Fruit fly (Drosophila melanogaster): ENCODE measurements around the gene GILT2.

Gene GILT2

dm6 chr3R:23646183-23646582 is 32.5 kb upstream of the GILT2 start (continued):
- TF ChIP-seq so (GFP tag; IDR thresholded peaks at IDR 0.05) (peak; percentile 81), CG12155 (GFP tag; optimal IDR thresholded peaks at IDR 0.05) (peak; percentile 32), Oaz (GFP tag; IDR thresholded peaks at IDR 0.05) (peak; percentile 62), sc (optimal IDR thresholded peaks at IDR 0.05) (no peak), sc (GFP tag; optimal IDR thresholded peaks at IDR 0.05) (peak; percentile 37), CG2120 (GFP tag; optimal IDR thresholded peaks at IDR 0.05) (peak; percentile 53), Bgb (GFP tag; IDR thresholded peaks at IDR 0.05; ENCODE audit: partially characterized antibody) (no peak), salm (tag; optimal IDR thresholded peaks at IDR 0.05) (peak; percentile 16), Sox102F (GFP tag; optimal IDR thresholded peaks at IDR 0.05) (peak; percentile 88), CG13424 (tag; optimal IDR thresholded peaks at IDR 0.05) (peak; percentile 62), CG6272 (GFP tag; IDR thresholded peaks at IDR 0.05) (peak; percentile 55; the same call in 1 of the 2 replicates), Myb (GFP tag; optimal IDR thresholded peaks at IDR 0.05) (peak; percentile 28), CG9797 (GFP tag; optimal IDR thresholded peaks at IDR 0.05) (no peak), otp (GFP tag; IDR thresholded peaks at IDR 0.05) (peak; percentile 79), ab (GFP tag; optimal IDR thresholded peaks at IDR 0.05) (peak; percentile 32), zen (tag; optimal IDR thresholded peaks at IDR 0.05) (peak; percentile 19), Drgx (GFP tag; IDR thresholded peaks at IDR 0.05) (peak; percentile 94), croc (GFP tag; conservative IDR thresholded peaks at IDR 0.05) (peak; percentile 62; the same call in 2 of the 3 replicates), fd64A (GFP tag; optimal IDR thresholded peaks at IDR 0.05) (peak; percentile 49), Sry-β (GFP tag; optimal IDR thresholded peaks at IDR 0.05) (no peak), Opbp (GFP tag; IDR thresholded peaks at IDR 0.05; ENCODE audit: partially characterized antibody) (no peak), sd (tag; optimal IDR thresholded peaks at IDR 0.05) (no peak), gsb-n (tag; optimal IDR thresholded peaks at IDR 0.05) (peak; percentile 53), Ravus (GFP tag; IDR thresholded peaks at IDR 0.05) (peak; percentile 32), knrl (GFP tag; IDR thresholded peaks at IDR 0.05; ENCODE audit: partially characterized antibody) (no peak), z (GFP tag; IDR thresholded peaks at IDR 0.05) (no peak), cas (GFP tag; IDR thresholded peaks at IDR 0.05) (peak; percentile 65), peb (GFP tag; IDR thresholded peaks at IDR 0.05) (peak; percentile 63), CG15601 (tag; optimal IDR thresholded peaks at IDR 0.05) (peak; percentile 31), Atf-2 (GFP tag; optimal IDR thresholded peaks at IDR 0.05) (peak; percentile 50), sr (GFP tag; IDR thresholded peaks at IDR 0.05) (peak; percentile 68; the same call in 2 of the 3 replicates), GATAe (GFP tag; conservative IDR thresholded peaks at IDR 0.05) (no peak), Lhr (GFP tag; optimal IDR thresholded peaks at IDR 0.05) (peak; percentile 7), CG3281 (GFP tag; optimal IDR thresholded peaks at IDR 0.05) (peak; percentile 45), wek (GFP tag; optimal IDR thresholded peaks at IDR 0.05) (no peak), CG17328 (GFP tag; IDR thresholded peaks at IDR 0.05) (peak; percentile 88), Neu2 (GFP tag; optimal IDR thresholded peaks at IDR 0.05; ENCODE audit: borderline replicate concordance) (no peak), D (optimal IDR thresholded peaks at IDR 0.05) (no peak), D (GFP tag; optimal IDR thresholded peaks at IDR 0.05) (peak; percentile 65), CG13624 (GFP tag; optimal IDR thresholded peaks at IDR 0.05) (peak; percentile 58), CG17568 (GFP tag; optimal IDR thresholded peaks at IDR 0.05) (peak; percentile 50), Xbp1 (GFP tag; optimal IDR thresholded peaks at IDR 0.05) (peak; percentile 79), CG2116 (GFP tag; optimal IDR thresholded peaks at IDR 0.05) (peak; percentile 10), CG31365 (tag; optimal IDR thresholded peaks at IDR 0.05) (peak; percentile 7), dan (GFP tag; IDR thresholded peaks at IDR 0.05) (no peak), CG10431 (GFP tag; optimal IDR thresholded peaks at IDR 0.05) (no peak), lmd (GFP tag; IDR thresholded peaks at IDR 0.05) (peak; percentile 78), CG18599 (GFP tag; optimal IDR thresholded peaks at IDR 0.05) (peak; percentile 74), cg (GFP tag; optimal IDR thresholded peaks at IDR 0.05) (no peak), Dfd (GFP tag; optimal IDR thresholded peaks at IDR 0.05) (no peak), bowl (GFP tag; IDR thresholded peaks at IDR 0.05) (peak; percentile 44; the same call in 1 of the 2 replicates)
